Worm (Caenorhabditis elegans): ENCODE measurements around the gene lact-8.

Gene lact-8

ce11 chrV:11078104-11078724, 15.2 kb downstream of the lact-8 start, which contains the start of gene act-2 (continued):
- TF ChIP-seq ceh-91 (GFP tag; IDR thresholded peaks at IDR 0.05) (peak; percentile 86), zim-3 (tag; optimal IDR thresholded peaks at IDR 0.05) (no peak), madf-3 (GFP tag; IDR thresholded peaks at IDR 0.05) (peak; percentile 87), somi-1 (GFP tag; optimal IDR thresholded peaks at IDR 0.05) (no peak), T26A5.8 (tag; optimal IDR thresholded peaks at IDR 0.05) (no peak), akir-1 (GFP tag; optimal IDR thresholded peaks at IDR 0.05) (no peak), egl-44 (GFP tag; IDR thresholded peaks at IDR 0.05) (no peak), sdz-38 (tag; optimal IDR thresholded peaks at IDR 0.05) (no peak), nhr-80 (tag; optimal IDR thresholded peaks at IDR 0.05) (peak; percentile 42), hlh-12 (tag; optimal IDR thresholded peaks at IDR 0.05) (no peak), madf-8 (GFP tag; conservative IDR thresholded peaks at IDR 0.05) (peak; percentile 84), ztf-28 (GFP tag; IDR thresholded peaks at IDR 0.05) (0 out of 2 replicates have a peak, but pooled peaks have one; percentile 54), snpc-3.4 (tag; optimal IDR thresholded peaks at IDR 0.05) (peak; percentile 83), ztf-3 (GFP tag; optimal IDR thresholded peaks at IDR 0.05) (no peak), aptf-3 (GFP tag; IDR thresholded peaks at IDR 0.05) (no peak), die-1 (tag; optimal IDR thresholded peaks at IDR 0.05) (no peak), tlf-1 (GFP tag; optimal IDR thresholded peaks at IDR 0.05) (peak; percentile 55), F57C9.4 (tag; optimal IDR thresholded peaks at IDR 0.05) (no peak), lin-54 (GFP tag; optimal IDR thresholded peaks at IDR 0.05) (peak; percentile 93), attf-6 (GFP tag; IDR thresholded peaks at IDR 0.05) (peak; percentile 52; the same call in 1 of the 2 replicates), let-526 (GFP tag; IDR thresholded peaks at IDR 0.05) (no peak), pha-4 (tag; optimal IDR thresholded peaks at IDR 0.05) (no peak), unc-62 (GFP tag; optimal IDR thresholded peaks at IDR 0.05) (no peak), ekl-4 (GFP tag; IDR thresholded peaks at IDR 0.05) (peak; percentile 73), B0336.3 (GFP tag; IDR thresholded peaks at IDR 0.05) (no peak; the same call in 1 of the 2 replicates), lin-35 (GFP tag; optimal IDR thresholded peaks at IDR 0.05) (peak; percentile 54 to 72 (median 65)), ceh-58 (GFP tag; IDR thresholded peaks at IDR 0.05) (no peak), rpc-1 (optimal IDR thresholded peaks at IDR 0.05) (peak; percentile 8), rpc-1 (tag; optimal IDR thresholded peaks at IDR 0.05) (no peak), F33H1.4 (GFP tag; IDR thresholded peaks at IDR 0.05) (peak; percentile 69), ceh-40 (GFP tag; IDR thresholded peaks at IDR 0.05) (no peak), K11D2.4 (GFP tag; IDR thresholded peaks at IDR 0.05) (0 out of 2 replicates have a peak, but pooled peaks have one; percentile 33), nfya-2 (GFP tag; IDR thresholded peaks at IDR 0.05) (no peak), unc-130 (GFP tag; optimal IDR thresholded peaks at IDR 0.05) (peak; percentile 50), C17E4.6 (GFP tag; IDR thresholded peaks at IDR 0.05) (peak; percentile 76), T07F8.4 (tag; optimal IDR thresholded peaks at IDR 0.05) (no peak), Y56A3A.18 (GFP tag; IDR thresholded peaks at IDR 0.05) (no peak), B0035.1 (tag; optimal IDR thresholded peaks at IDR 0.05) (no peak), hrde-1 (tag; optimal IDR thresholded peaks at IDR 0.05; ENCODE audit: borderline replicate concordance) (peak; percentile 38), rcor-1 (GFP tag; IDR thresholded peaks at IDR 0.05) (peak; percentile 70), bed-2 (GFP tag; IDR thresholded peaks at IDR 0.05) (no peak), fkh-3 (tag; optimal IDR thresholded peaks at IDR 0.05) (no peak), cebp-2 (GFP tag; IDR thresholded peaks at IDR 0.05) (no peak), F23B12.7 (tag; optimal IDR thresholded peaks at IDR 0.05; ENCODE audit: insufficient read depth) (peak; percentile 22), madf-10 (tag; optimal IDR thresholded peaks at IDR 0.05) (no peak), snpc-1.3 (tag; optimal IDR thresholded peaks at IDR 0.05; ENCODE audit: insufficient read depth) (peak; percentile 76), D2030.7 (GFP tag; IDR thresholded peaks at IDR 0.05) (peak; percentile 91), B0261.1 (tag; optimal IDR thresholded peaks at IDR 0.05) (no peak), nhr-90 (tag; optimal IDR thresholded peaks at IDR 0.05) (no peak)
